Worm (Caenorhabditis elegans): Measurements from ENCODE around the gene cebp-1.

Gene cebp-1

ce11 chrX:1494256-1494655 lies 40.6 kb upstream of the cebp-1 start, which contains the start of gene F09E10.5:
Gene F09E10.5 (minus strand): TSS chrX:1494356.
- no peak for TF ChIP-seq daf-19 (GFP tag; conservative IDR thresholded peaks at IDR 0.05)

- no peak for TF ChIP-seq R02D3.7 (tag; optimal IDR thresholded peaks at IDR 0.05)
- TF ChIP-seq daf-16 (GFP tag; optimal IDR thresholded peaks at IDR 0.05) = no peak
- TF ChIP-seq daf-16 (tag; optimal IDR thresholded peaks at IDR 0.05) = peak; percentile 11
- 0 out of 2 replicates have a peak, but pooled peaks have one; percentile 21 for TF ChIP-seq egl-43 (GFP tag; IDR thresholded peaks at IDR 0.05)
- TF ChIP-seq nhr-76 (tag; optimal IDR thresholded peaks at IDR 0.05) = no peak
- peak; percentile 1 for TF ChIP-seq jun-1 (tag; optimal IDR thresholded peaks at IDR 0.05)
- no peak for TF ChIP-seq pqm-1 (tag; optimal IDR thresholded peaks at IDR 0.05)
- TF ChIP-seq rbr-2 (tag; optimal IDR thresholded peaks at IDR 0.05) = peak; percentile 16
- TF ChIP-seq lsy-2 (tag; optimal IDR thresholded peaks at IDR 0.05) = peak in 1 of 2 experiments; percentile 46
- no peak for TF ChIP-seq ctbp-1 (GFP tag; IDR thresholded peaks at IDR 0.05)
- 0 out of 2 replicates have a peak, but pooled peaks have one; percentile 55 for TF ChIP-seq T26A8.4 (GFP tag; IDR thresholded peaks at IDR 0.05)
- no peak for TF ChIP-seq ama-1 (optimal IDR thresholded peaks at IDR 0.05)
- peak; percentile 21 for TF ChIP-seq mes-2 (tag; optimal IDR thresholded peaks at IDR 0.05; ENCODE audit: poor library complexity, severe bottlenecking)
- TF ChIP-seq dmd-6 (GFP tag; IDR thresholded peaks at IDR 0.05) = 0 out of 2 replicates have a peak, but pooled peaks have one; percentile 12
- TF ChIP-seq ceh-62 (tag; optimal IDR thresholded peaks at IDR 0.05) = no peak
- peak; percentile 20 for TF ChIP-seq Y5F2A.4 (GFP tag; optimal IDR thresholded peaks at IDR 0.05)
- TF ChIP-seq hmg-1.1 (GFP tag; IDR thresholded peaks at IDR 0.05) = peak; percentile 36; the same call in 1 of the 2 replicates
- TF ChIP-seq duxl-1 (tag; optimal IDR thresholded peaks at IDR 0.05; ENCODE audit: poor library complexity) = peak; percentile 64
- TF ChIP-seq mxl-3 (GFP tag; optimal IDR thresholded peaks at IDR 0.05) = peak; percentile 21
- TF ChIP-seq hlh-11 (tag; optimal IDR thresholded peaks at IDR 0.05) = peak; percentile 12
Measured at ce11 chrX:1492174-1492573, 38.5 kb upstream of the cebp-1 start.

ce11 chrX:1491036-1491435 lies 37.4 kb upstream of the cebp-1 start:
- TF ChIP-seq zfp-2 (tag; optimal IDR thresholded peaks at IDR 0.05) (no peak), aha-1 (tag) (peak; percentile 77), daf-16 (GFP tag; optimal IDR thresholded peaks at IDR 0.05) (no peak), daf-16 (tag; optimal IDR thresholded peaks at IDR 0.05) (peak; percentile 8), egl-43 (GFP tag; IDR thresholded peaks at IDR 0.05) (peak; percentile 45; the same call in 1 of the 2 replicates)

- peak in 1 of 2 experiments; percentile 30 for TF ChIP-seq unc-62 (GFP tag; optimal IDR thresholded peaks at IDR 0.05 in 1 of 2)
- no peak for TF ChIP-seq unc-62 (tag; optimal IDR thresholded peaks at IDR 0.05)
- TF ChIP-seq attf-4 (tag; optimal IDR thresholded peaks at IDR 0.05) = no peak
- peak; percentile 61 for TF ChIP-seq duxl-1 (tag; optimal IDR thresholded peaks at IDR 0.05; ENCODE audit: poor library complexity)
- TF ChIP-seq ceh-28 (tag; optimal IDR thresholded peaks at IDR 0.05) = no peak
- TF ChIP-seq nhr-28 (tag; optimal IDR thresholded peaks at IDR 0.05) = no peak
- TF ChIP-seq daf-16 (GFP tag; optimal IDR thresholded peaks at IDR 0.05) = peak in 1 of 2 experiments; percentile 29
- no peak for TF ChIP-seq daf-16 (tag; optimal IDR thresholded peaks at IDR 0.05)
Measured at ce11 chrX:1489574-1489973, 35.9 kb upstream of the cebp-1 start.

ce11 chrX:1488775-1489174 lies 35.1 kb upstream of the cebp-1 start:
- TF ChIP-seq Y75B8A.6 (GFP tag; IDR thresholded peaks at IDR 0.05) (0 out of 2 replicates have a peak, but pooled peaks have one; percentile 25), vab-7 (GFP tag; IDR thresholded peaks at IDR 0.05) (peak; percentile 22; the same call in 1 of the 2 replicates), sdz-12 (GFP tag; optimal IDR thresholded peaks at IDR 0.05) (peak; percentile 19), nhr-6 (tag; optimal IDR thresholded peaks at IDR 0.05) (no peak), D1046.2 (GFP tag; IDR thresholded peaks at IDR 0.05) (0 out of 2 replicates have a peak, but pooled peaks have one; percentile 19)

Data from whole organism, L4 larva.